Worm (Caenorhabditis elegans) whole organism, L4/young adult: ENCODE results near the gene T24B8.7.

Experiments
- W03F9.2 ChIP-seq: fragments of 150-350 bp; optimal IDR thresholded peaks from 2 replicates; lab custom pipeline; 2014; ENCODE audit warnings: missing biosample characterization, missing genetic modification characterization
- him-1 ChIP-seq: sonication (generic microtip); optimal IDR thresholded peaks from 2 replicates; lab custom pipeline; 2016; ENCODE audit warnings: missing genotype, missing genetic modification reagents, missing genetic modification characterization, missing compliant biosample characterization

ce11 chrII:9098505-9098904 is 45.0 kb upstream of the T24B8.7 start, which contains the start of gene clh-5:
- no peak for TF ChIP-seq W03F9.2 (tag; lab: Kevin White, UChicago)
- no peak for TF ChIP-seq him-1 (tag; lab: Kevin White, UChicago)
